Worm (Caenorhabditis elegans) whole organism, midembryonic: ENCODE data around the gene F25E5.16.

ENCODE experiments used
- cog-1 ChIP-seq: sonication (generic microtip); optimal IDR thresholded peaks from 2 replicates; lab custom pipeline; 2016; ENCODE audit warnings: missing genetic modification characterization, missing compliant biosample characterization
- klf-2 ChIP-seq: fragments of 200-800 bp; sonication (Bioruptor generic); conservative IDR thresholded peaks from 2 replicates; pipeline ENCODE4 v1.3.6; 2022; ENCODE audit warnings: missing genetic modification reagents, missing genetic modification characterization, missing compliant biosample characterization
- ref-1 ChIP-seq: fragments of 200-800 bp; sonication (Bioruptor generic); conservative IDR thresholded peaks from 2 replicates; pipeline ENCODE4 v1.3.6; 2022; ENCODE audit warnings: missing genetic modification reagents, missing genetic modification characterization, missing compliant biosample characterization
- ztf-23 ChIP-seq: fragments of 200-800 bp; sonication (Bioruptor generic); IDR thresholded peaks from 2 replicates; pipeline ENCODE4 v1.3.6; 2022; ENCODE audit warnings: missing genetic modification reagents, missing genetic modification characterization, missing compliant biosample characterization
- ztf-29 ChIP-seq: fragments of 200-800 bp; sonication (Bioruptor generic); IDR thresholded peaks from 2 replicates; pipeline ENCODE4 v1.3.6; 2022; ENCODE audit warnings: missing genetic modification reagents, missing genetic modification characterization, missing compliant biosample characterization

DNA sequence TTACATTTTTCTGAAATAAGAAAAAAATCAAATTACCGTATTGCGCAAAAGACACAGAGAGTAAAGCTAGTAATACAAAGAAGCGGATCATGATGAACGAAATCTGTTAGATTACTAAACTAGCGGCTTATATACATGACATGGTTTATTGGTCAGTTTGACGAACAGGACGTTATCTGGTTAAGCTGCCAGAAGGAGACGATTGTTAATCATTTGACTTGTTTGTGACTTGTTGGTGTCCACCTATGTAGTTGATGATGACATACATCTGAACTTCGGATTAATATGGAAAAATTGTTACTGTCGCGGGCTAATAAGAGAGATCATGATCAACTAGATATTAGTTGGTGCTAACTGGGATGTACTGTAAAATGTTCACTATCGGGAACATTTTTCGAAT lies 38.0 kb upstream of the F25E5.16 start, which contains the start of gene cnc-9:
- TF ChIP-seq ztf-23 (GFP tag; lab: Robert Waterston, UW): no peak
- TF ChIP-seq ztf-29 (GFP tag; lab: Robert Waterston, UW): no peak
- no peak for TF ChIP-seq ref-1 (GFP tag; lab: Robert Waterston, UW)
- TF ChIP-seq cog-1 (tag; lab: Kevin White, UChicago): no peak
- TF ChIP-seq klf-2 (GFP tag; lab: Robert Waterston, UW): no peak
